Fruit fly (Drosophila melanogaster): ENCODE data around the gene Dora.

dm6 chrX:18913764-18914163 lies 50.0 kb downstream of the Dora start:
- TF ChIP-seq CG3919 (GFP tag; optimal IDR thresholded peaks at IDR 0.05) = no peak
- no peak for TF ChIP-seq CG11902 (GFP tag; optimal IDR thresholded peaks at IDR 0.05)
- TF ChIP-seq Gug (GFP tag; IDR thresholded peaks at IDR 0.05) = no peak
- no peak for TF ChIP-seq Lpt (GFP tag; optimal IDR thresholded peaks at IDR 0.05)
- TF ChIP-seq CG15336 (GFP tag; IDR thresholded peaks at IDR 0.05) = no peak
- no peak for TF ChIP-seq CG3032 (tag; optimal IDR thresholded peaks at IDR 0.05)
- no peak for TF ChIP-seq CG7368 (GFP tag; optimal IDR thresholded peaks at IDR 0.05)
- TF ChIP-seq salr (GFP tag; optimal IDR thresholded peaks at IDR 0.05) = no peak
- no peak for TF ChIP-seq OdsH (GFP tag; optimal IDR thresholded peaks at IDR 0.05)
- TF ChIP-seq CG31627 (GFP tag; optimal IDR thresholded peaks at IDR 0.05) = no peak
